Fruit fly (Drosophila melanogaster): Measurements from ENCODE around the gene CG32987.
A peak's percentile ranks its signal among the peaks of the same experiment; 100 is the strongest.

- TF ChIP-seq Pif1A (GFP tag; optimal IDR thresholded peaks at IDR 0.05) (peak; percentile 37), CG8301 (tag; optimal IDR thresholded peaks at IDR 0.05) (peak; percentile 37), CG8159 (tag; optimal IDR thresholded peaks at IDR 0.05) (peak; percentile 63), gl (tag; optimal IDR thresholded peaks at IDR 0.05) (peak; percentile 5), Ets98B (GFP tag; IDR thresholded peaks at IDR 0.05) (no peak), EcR (GFP tag; optimal IDR thresholded peaks at IDR 0.05) (no peak), CG15710 (tag; optimal IDR thresholded peaks at IDR 0.05) (peak; percentile 45), CG13204 (GFP tag; optimal IDR thresholded peaks at IDR 0.05) (no peak), CG17806 (tag; optimal IDR thresholded peaks at IDR 0.05) (no peak), CG34367 (tag; optimal IDR thresholded peaks at IDR 0.05) (no peak)
Measured at dm6 chr2L:8860767-8861166, 2.8 kb upstream of the CG32987 start.
